Worm (Caenorhabditis elegans) whole organism, L2 larva: ENCODE results near the gene Y38F1A.4.

ENCODE experiments used
- Y55F3AM.14 ChIP-seq: fragments of 200-800 bp; sonication (Bioruptor generic); optimal IDR thresholded peaks from 2 replicates; lab custom pipeline; 2018; ENCODE audit warnings: mild to moderate bottlenecking, missing genetic modification characterization, missing compliant biosample characterization
- ZK546.5 ChIP-seq: sonication (generic microtip); optimal IDR thresholded peaks from 2 replicates; lab custom pipeline; 2017; ENCODE audit warnings: missing biosample characterization, missing genetic modification characterization
- ama-1 ChIP-seq: fragments of 150-350 bp; optimal IDR thresholded peaks from 2 replicates; lab custom pipeline; 2018; ENCODE audit warnings: inconsistent platforms
- ceh-16 ChIP-seq: fragments of 150-350 bp; optimal IDR thresholded peaks from 2 replicates; lab custom pipeline; 2014; ENCODE audit warnings: missing biosample characterization, missing genetic modification characterization
- egl-27 ChIP-seq: sonication (generic microtip); optimal IDR thresholded peaks from 3 replicates; lab custom pipeline; 2017; ENCODE audit warnings: missing biosample characterization, missing genetic modification reagents, missing genetic modification characterization
- nhr-6 ChIP-seq: fragments of 150-350 bp; optimal IDR thresholded peaks from 2 replicates; lab custom pipeline; 2014; ENCODE audit warnings: missing biosample characterization, missing genetic modification characterization
- nhr-77 ChIP-seq: fragments of 150-350 bp; optimal IDR thresholded peaks from 2 replicates; lab custom pipeline; 2014; ENCODE audit warnings: missing biosample characterization, missing genetic modification characterization
- sma-3 ChIP-seq: sonication (generic microtip); optimal IDR thresholded peaks from 2 replicates; lab custom pipeline; 2016; ENCODE audit warnings: missing genetic modification reagents, missing genetic modification characterization, missing compliant biosample characterization
- unc-39 ChIP-seq: fragments of 150-350 bp; optimal IDR thresholded peaks from 2 replicates; lab custom pipeline; 2014; ENCODE audit warnings: missing biosample characterization, missing genetic modification characterization
- unc-62 ChIP-seq: fragments of 150-350 bp; optimal IDR thresholded peaks from 2 replicates; lab custom pipeline; 2014; ENCODE audit warnings: missing biosample characterization, missing genetic modification reagents, missing genetic modification characterization
- zag-1 ChIP-seq: fragments of 150-350 bp; optimal IDR thresholded peaks from 2 replicates; lab custom pipeline; 2014; ENCODE audit warnings: missing biosample characterization, missing genetic modification characterization
- ztf-4 ChIP-seq: fragments of 150-350 bp; optimal IDR thresholded peaks from 2 replicates; lab custom pipeline; 2014; ENCODE audit warnings: missing biosample characterization, missing genetic modification characterization

DNA sequence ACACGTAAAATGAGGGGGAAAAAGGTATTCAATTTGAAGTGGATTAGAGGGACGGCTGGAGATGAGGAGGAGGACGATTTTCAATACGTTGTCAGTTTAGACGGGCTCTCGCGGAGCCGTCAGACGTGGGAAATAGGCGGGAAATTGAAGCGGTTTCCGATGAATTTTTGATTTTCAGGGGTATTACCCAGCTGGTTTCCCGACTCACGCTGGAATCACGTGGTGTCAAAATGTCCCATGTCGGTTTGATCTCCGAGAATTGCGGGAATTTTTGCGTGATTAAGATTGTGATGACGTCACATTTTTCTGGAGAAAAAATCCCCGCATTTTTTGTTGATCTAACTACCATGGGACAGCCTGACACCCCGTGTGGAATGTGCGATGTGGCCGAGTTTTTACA is 43.2 kb upstream of the Y38F1A.4 start:
- no peak for TF ChIP-seq Y55F3AM.14 (GFP tag; lab: Kevin White, UChicago)
- no peak for TF ChIP-seq unc-62 (GFP tag; lab: Kevin White, UChicago)
- TF ChIP-seq ztf-4 (tag; lab: Kevin White, UChicago): no peak
- no peak for TF ChIP-seq sma-3
- no peak for TF ChIP-seq nhr-77 (tag; lab: Kevin White, UChicago)
- no peak for TF ChIP-seq unc-39 (tag; lab: Kevin White, UChicago)
- no peak for TF ChIP-seq ama-1
- no peak for TF ChIP-seq ZK546.5 (tag; lab: Kevin White, UChicago)
- TF ChIP-seq ceh-16 (tag; lab: Kevin White, UChicago): no peak
- no peak for TF ChIP-seq egl-27 (tag; lab: Kevin White, UChicago)
- no peak for TF ChIP-seq nhr-6 (tag; lab: Kevin White, UChicago)
- TF ChIP-seq zag-1 (tag; lab: Kevin White, UChicago): no peak
